Worm (Caenorhabditis elegans): ENCODE data around the gene srz-91.
A peak's percentile ranks its signal among the peaks of the same experiment; 100 is the strongest.
"Not testable (repeated sequence)": the region's sequence is repeated elsewhere in the genome, so short reads cannot be mapped to it uniquely, and the experiment has no call there.

Gene srz-91

ce11 chrV:17566850-17567249, 41.0 kb upstream of the srz-91 start, which contains the start of gene C38D9.2:
Gene C38D9.2, plus strand, starts transcription at chrV:17567150.
- TF ChIP-seq nhr-10 (tag; optimal IDR thresholded peaks at IDR 0.05), result no peak
- TF ChIP-seq ztf-11 (tag; optimal IDR thresholded peaks at IDR 0.05), result no peak
- no peak for TF ChIP-seq ztf-4 (tag; optimal IDR thresholded peaks at IDR 0.05)
- TF ChIP-seq R02D3.7 (tag; optimal IDR thresholded peaks at IDR 0.05), result no peak

ce11 chrV:17580017-17580416, 27.9 kb upstream of the srz-91 start:
- TF ChIP-seq lin-11 (tag; optimal IDR thresholded peaks at IDR 0.05), result no peak
- TF ChIP-seq peb-1 (tag; optimal IDR thresholded peaks at IDR 0.05), result no peak
- TF ChIP-seq nhr-10 (tag; optimal IDR thresholded peaks at IDR 0.05), result no peak
- TF ChIP-seq lin-39 (tag; optimal IDR thresholded peaks at IDR 0.05), result no peak
- no peak for TF ChIP-seq elt-3 (tag; optimal IDR thresholded peaks at IDR 0.05)
- no peak for TF ChIP-seq F13H6.1 (tag; optimal IDR thresholded peaks at IDR 0.05)
- no peak for TF ChIP-seq nhr-6 (tag; optimal IDR thresholded peaks at IDR 0.05)
- no peak for TF ChIP-seq Y55F3AM.14 (GFP tag; optimal IDR thresholded peaks at IDR 0.05)
- TF ChIP-seq blmp-1 (tag; optimal IDR thresholded peaks at IDR 0.05; ENCODE audit: insufficient read depth), result no peak
- TF ChIP-seq ztf-11 (tag; optimal IDR thresholded peaks at IDR 0.05), result no peak
- TF ChIP-seq ama-1 (optimal IDR thresholded peaks at IDR 0.05), result no peak
- TF ChIP-seq mbf-1 (tag; optimal IDR thresholded peaks at IDR 0.05), result no peak
- TF ChIP-seq nhr-12 (tag; optimal IDR thresholded peaks at IDR 0.05), result no peak
- TF ChIP-seq unc-55 (GFP tag; optimal IDR thresholded peaks at IDR 0.05), result no peak
- no peak for TF ChIP-seq alr-1 (tag; optimal IDR thresholded peaks at IDR 0.05)
- no peak for TF ChIP-seq snpc-4 (tag; optimal IDR thresholded peaks at IDR 0.05)

DNA sequence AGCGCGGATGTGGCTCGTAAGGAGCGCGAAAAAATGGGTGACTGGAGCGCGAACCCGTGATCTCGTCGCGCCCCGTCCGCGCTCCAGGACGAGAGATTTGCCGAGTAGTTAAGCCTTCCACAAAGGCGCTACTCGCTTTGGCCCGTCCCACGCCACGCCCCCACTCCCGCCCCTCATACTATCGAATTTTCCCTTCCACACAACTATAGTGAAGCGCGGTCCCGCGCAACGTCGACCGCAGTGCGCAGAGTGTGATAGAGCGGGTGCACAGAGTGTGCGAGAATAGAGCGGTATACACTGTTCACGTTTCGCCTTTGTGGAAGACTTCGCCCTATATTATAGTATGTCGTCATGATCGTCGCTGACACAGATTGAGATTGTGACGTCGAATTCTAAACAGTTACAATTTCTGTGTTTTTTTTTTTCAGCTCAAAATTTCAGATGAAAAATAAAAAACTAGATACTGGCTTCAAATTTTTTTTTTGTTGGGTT, 23.5 kb upstream of the srz-91 start, which contains the start of gene fbxa-133:
Gene fbxa-133, plus strand, starts transcription at position 442 of the 492 bp plus-strand sequence.
- not testable (repeated sequence) for TF ChIP-seq peb-1 (tag; optimal IDR thresholded peaks at IDR 0.05); mab-5 (tag; optimal IDR thresholded peaks at IDR 0.05); unc-55 (GFP tag; optimal IDR thresholded peaks at IDR 0.05)

DNA sequence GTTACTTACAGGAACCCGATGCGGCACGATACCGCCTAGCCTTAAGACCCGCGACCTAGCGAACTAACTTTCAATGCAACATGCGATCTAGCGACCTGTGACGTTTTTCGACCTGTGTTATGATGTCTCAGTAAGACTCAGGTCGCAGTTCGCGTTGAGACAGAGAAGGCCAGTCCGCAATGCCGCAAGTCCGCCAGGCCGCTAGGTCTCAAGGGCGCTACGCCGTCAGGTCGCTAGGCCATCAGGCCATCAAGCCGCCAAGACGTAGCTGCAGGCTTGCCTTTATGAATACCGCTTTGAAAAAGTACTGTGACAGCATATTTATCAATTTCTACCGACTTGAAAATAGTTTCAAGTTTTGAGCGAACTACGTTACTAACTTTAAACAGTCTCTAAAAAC, 12.2 kb upstream of the srz-91 start:
- TF ChIP-seq skn-1 (tag; optimal IDR thresholded peaks at IDR 0.05), result no peak

- TF ChIP-seq lsy-2 (tag; optimal IDR thresholded peaks at IDR 0.05) (no peak), fos-1 (tag; optimal IDR thresholded peaks at IDR 0.05) (peak; percentile 60), gmeb-1 (tag; optimal IDR thresholded peaks at IDR 0.05) (no peak), ztf-1 (GFP tag; conservative IDR thresholded peaks at IDR 0.05) (no peak)
Observed at ce11 chrV:17598810-17599209, 9.1 kb upstream of the srz-91 start, which contains the start of gene Y6G8.2. Gene Y6G8.2, minus strand, starts transcription at chrV:17598956.

- TF ChIP-seq C34F6.9 (tag; optimal IDR thresholded peaks at IDR 0.05) (no peak), peb-1 (tag; optimal IDR thresholded peaks at IDR 0.05) (no peak), ceh-82 (tag; optimal IDR thresholded peaks at IDR 0.05) (no peak), ZK546.5 (tag; optimal IDR thresholded peaks at IDR 0.05) (no peak), Y55F3AM.14 (GFP tag; optimal IDR thresholded peaks at IDR 0.05) (no peak), sem-4 (tag; optimal IDR thresholded peaks at IDR 0.05) (no peak), zag-1 (tag; optimal IDR thresholded peaks at IDR 0.05) (no peak), F13H6.1 (tag; optimal IDR thresholded peaks at IDR 0.05) (no peak), ztf-4 (tag; optimal IDR thresholded peaks at IDR 0.05) (no peak), mbf-1 (tag; optimal IDR thresholded peaks at IDR 0.05) (no peak)
Observed at ce11 chrV:17601520-17601919, 6.4 kb upstream of the srz-91 start, which contains the start of gene ztf-25. Gene ztf-25, plus strand, starts transcription at chrV:17601820.

ce11 chrV:17606050-17606449, 1.8 kb upstream of the srz-91 start, which contains the start of gene Y6G8.16:
Gene Y6G8.16, plus strand, starts transcription at chrV:17606350.
- not testable (repeated sequence) for TF ChIP-seq C34F6.9, lin-39, ZK546.5 (tag; optimal IDR thresholded peaks at IDR 0.05)

Data from whole organism, L2 larva.